Fruit fly (Drosophila melanogaster): Measurements from ENCODE around the gene rod.

dm6 chr3R:31564164-31564563 lies 16.6 kb upstream of the rod start:
- no peak for TF ChIP-seq insv (optimal IDR thresholded peaks at IDR 0.05)
- no peak for TF ChIP-seq h (optimal IDR thresholded peaks at IDR 0.05)
- TF ChIP-seq psq (optimal IDR thresholded peaks at IDR 0.05), result no peak
- TF ChIP-seq Sin3A (optimal IDR thresholded peaks at IDR 0.05), result no peak
- TF ChIP-seq ttk (optimal IDR thresholded peaks at IDR 0.05), result no peak
- TF ChIP-seq Myc (optimal IDR thresholded peaks at IDR 0.05), result no peak
